Fruit fly (Drosophila melanogaster): Measurements from ENCODE around the gene CG13698.
A peak's percentile ranks its signal among the peaks of the same experiment; 100 is the strongest.

CG13698 gene

DNA sequence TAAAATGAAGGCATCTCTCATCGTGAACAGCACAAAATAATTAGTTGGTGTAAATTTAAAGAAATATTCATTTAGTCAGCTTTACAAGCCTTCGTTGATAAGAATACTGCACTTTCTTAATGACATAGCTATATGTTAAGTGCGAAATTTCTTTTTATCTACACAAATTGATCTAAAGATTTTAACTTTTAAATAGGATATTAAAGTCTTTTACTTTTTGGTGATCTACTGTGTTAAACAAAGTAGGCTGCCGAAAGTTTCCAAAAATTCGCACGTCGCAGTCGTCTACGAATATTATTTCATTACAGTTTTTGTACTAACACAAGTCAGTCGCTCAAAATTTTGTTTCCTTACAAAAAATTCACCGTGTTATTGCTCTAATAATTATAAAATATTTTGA, 63.5 kb downstream of the CG13698 start, which contains the start of gene CG42393:
CG42393 (plus strand) TSS at position 301 of the 400 bp plus-strand sequence.
- no peak for TF ChIP-seq ttk (GFP tag; IDR thresholded peaks at IDR 0.05)
- no peak for TF ChIP-seq CG3838 (GFP tag; optimal IDR thresholded peaks at IDR 0.05)
- no peak for TF ChIP-seq fd96Cb (tag; optimal IDR thresholded peaks at IDR 0.05)
- no peak for TF ChIP-seq Max (GFP tag; optimal IDR thresholded peaks at IDR 0.05)
- TF ChIP-seq cad (GFP tag; optimal IDR thresholded peaks at IDR 0.05): no peak
- TF ChIP-seq twi (tag; optimal IDR thresholded peaks at IDR 0.05): no peak
- TF ChIP-seq CG8478 (optimal IDR thresholded peaks at IDR 0.05): no peak
- TF ChIP-seq MBD-R2 (GFP tag; IDR thresholded peaks at IDR 0.05): no peak
- no peak for TF ChIP-seq CG11723 (GFP tag; optimal IDR thresholded peaks at IDR 0.05)

DNA sequence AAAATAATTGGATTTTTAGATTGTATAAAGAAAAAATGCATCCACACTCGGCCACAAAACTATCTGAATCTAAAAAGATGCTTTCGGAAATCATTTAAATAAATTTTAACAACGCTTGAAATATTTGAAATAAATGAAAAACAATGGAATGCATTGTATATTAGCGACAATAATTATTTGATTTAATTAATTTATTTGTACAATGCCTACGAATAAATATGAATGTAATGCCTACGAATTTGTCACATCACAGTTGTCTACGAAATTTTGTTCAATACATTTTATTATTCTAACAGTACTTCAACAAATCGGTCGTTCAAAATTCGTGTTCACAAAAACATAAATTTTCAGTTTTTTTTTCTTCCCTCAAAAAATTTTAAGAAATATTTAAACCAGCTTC, 65.9 kb downstream of the CG13698 start, which contains the start of gene CG32192:
CG32192 (plus strand) TSS at position 301 of the 400 bp plus-strand sequence.
- TF ChIP-seq sens (GFP tag) (peak; percentile 15), fd96Cb (tag; optimal IDR thresholded peaks at IDR 0.05) (no peak), CG2129 (GFP tag; IDR thresholded peaks at IDR 0.05; ENCODE audit: partially characterized antibody) (no peak), gro (GFP tag; optimal IDR thresholded peaks at IDR 0.05) (no peak), fd64A (GFP tag; optimal IDR thresholded peaks at IDR 0.05) (no peak), CG1832 (GFP tag; optimal IDR thresholded peaks at IDR 0.05) (no peak), CG17359 (tag; optimal IDR thresholded peaks at IDR 0.05) (no peak), CG6683 (GFP tag; optimal IDR thresholded peaks at IDR 0.05) (no peak)
